Fruit fly (Drosophila melanogaster) Kc167 (cell line): ENCODE results near the gene nmdyn-D6.

Experiments used
- Sin3A ChIP-seq: fragments of >200 bp; optimal IDR thresholded peaks from 2 replicates; lab custom pipeline; 2018; ENCODE audit warnings: missing external identifiers
- h ChIP-seq: fragments of >200 bp; optimal IDR thresholded peaks from 3 replicates; lab custom pipeline; 2018; ENCODE audit warnings: missing external identifiers
- insv ChIP-seq: fragments of >200 bp; optimal IDR thresholded peaks from 3 replicates; lab custom pipeline; 2018; ENCODE audit warnings: missing external identifiers
- psq ChIP-seq: fragments of >200 bp; optimal IDR thresholded peaks from 2 replicates; lab custom pipeline; 2017; ENCODE audit warnings: missing external identifiers
- ttk ChIP-seq: sonication (Bioruptor generic); optimal IDR thresholded peaks from 2 replicates; lab custom pipeline; 2017; ENCODE audit warnings: missing external identifiers

DNA sequence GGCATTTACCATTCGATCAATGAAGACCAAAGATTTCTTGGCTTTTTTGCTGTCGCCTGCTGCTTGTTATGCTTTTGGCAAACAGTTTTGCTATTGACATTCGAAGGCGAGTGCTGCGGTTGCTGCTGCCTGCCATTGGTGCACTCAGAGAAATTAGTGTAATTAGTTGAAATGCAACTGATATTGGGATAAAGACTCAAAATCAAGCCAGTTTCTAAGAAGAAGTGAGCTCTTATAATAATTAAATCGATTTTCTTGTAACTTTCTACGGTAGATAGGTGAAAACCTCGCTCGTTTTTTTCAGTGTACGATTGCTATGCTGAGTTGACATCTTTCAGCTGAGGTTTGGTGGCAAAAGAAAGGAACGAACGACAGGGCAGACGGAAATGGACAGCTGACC is 38.0 kb downstream of the nmdyn-D6 start:
- TF ChIP-seq ttk (no peak), h (lab: Kevin White, UChicago) (no peak), psq (lab: Kevin White, UChicago) (no peak), Sin3A (lab: Kevin White, UChicago) (no peak), insv (lab: Kevin White, UChicago) (no peak)
